Fruit fly (Drosophila melanogaster) whole organism, embryonic: ENCODE measurements around the gene CG5225.

Experiments
- Ada2b ChIP-seq: fragments of 200-800 bp; sonication (Bioruptor generic); IDR thresholded peaks from 2 replicates; pipeline ENCODE4 v1.3.6; 2022; ENCODE audit warnings: missing biosample characterization, missing genetic modification characterization
- Atf6 ChIP-seq: fragments of 200-800 bp; sonication (Bioruptor generic); IDR thresholded peaks from 2 replicates; pipeline ENCODE4 v1.3.6; 2022; ENCODE audit warnings: missing biosample characterization, missing genetic modification characterization
- CG10543 ChIP-seq: fragments of 200-800 bp; sonication (Bioruptor generic); optimal IDR thresholded peaks from 3 replicates; lab custom pipeline; 2017; ENCODE audit warnings: missing biosample characterization, mild to moderate bottlenecking, missing genetic modification characterization, moderate library complexity
- CG11560 ChIP-seq: fragments of 200-800 bp; sonication (Bioruptor generic); IDR thresholded peaks from 3 replicates; pipeline ENCODE4 v1.3.6; 2022; ENCODE audit warnings: missing biosample characterization, missing genetic modification characterization
- CG12391 ChIP-seq: fragments of 200-800 bp; sonication (Bioruptor generic); optimal IDR thresholded peaks from 3 replicates; lab custom pipeline; 2018; ENCODE audit warnings: missing biosample characterization, mild to moderate bottlenecking, missing genetic modification characterization, moderate library complexity
- CG12769 ChIP-seq: fragments of 200-800 bp; sonication (Bioruptor generic); optimal IDR thresholded peaks from 2 replicates; lab custom pipeline; 2019; ENCODE audit warnings: missing biosample characterization, mild to moderate bottlenecking, missing genetic modification characterization, moderate library complexity
- CG12942 ChIP-seq: fragments of 200-800 bp; sonication (Bioruptor generic); optimal IDR thresholded peaks from 3 replicates; lab custom pipeline; 2016; ENCODE audit warnings: missing biosample characterization, missing genetic modification characterization
- CG13424 ChIP-seq: fragments of 200-800 bp; sonication (Bioruptor generic); optimal IDR thresholded peaks from 2 replicates; lab custom pipeline; 2019; ENCODE audit warnings: missing biosample characterization, mild to moderate bottlenecking, missing genetic modification characterization, moderate library complexity
- CG14050 ChIP-seq: fragments of 200-800 bp; sonication (Bioruptor generic); IDR thresholded peaks from 3 replicates; pipeline ENCODE4 v1.3.6; 2022; ENCODE audit warnings: missing biosample characterization, missing genetic modification characterization
- CG14667 ChIP-seq: fragments of 200-800 bp; sonication (Bioruptor generic); IDR thresholded peaks from 2 replicates; pipeline ENCODE4 v1.3.6; 2022; ENCODE audit warnings: missing biosample characterization, missing genetic modification characterization
- CG1647 ChIP-seq: fragments of 200-800 bp; sonication (Bioruptor generic); optimal IDR thresholded peaks from 3 replicates; lab custom pipeline; 2016; ENCODE audit warnings: missing biosample characterization, missing genetic modification characterization
- CG17568 ChIP-seq: fragments of 200-800 bp; sonication (Bioruptor generic); optimal IDR thresholded peaks from 2 replicates; lab custom pipeline; 2018; ENCODE audit warnings: missing biosample characterization, mild to moderate bottlenecking, missing genetic modification characterization, moderate library complexity
- CG2129 ChIP-seq: fragments of 200-800 bp; sonication (Bioruptor generic); IDR thresholded peaks from 2 replicates; pipeline ENCODE4 v1.3.6; 2022; ENCODE audit warnings: missing biosample characterization, missing genetic modification characterization; ENCODE audit not compliant: partially characterized antibody
- CG31388 ChIP-seq: fragments of 200-800 bp; sonication (Bioruptor generic); optimal IDR thresholded peaks from 2 replicates; lab custom pipeline; 2016; ENCODE audit warnings: missing biosample characterization, missing genetic modification characterization
- CG3838 ChIP-seq: fragments of 200-800 bp; sonication (Bioruptor generic); optimal IDR thresholded peaks from 3 replicates; lab custom pipeline; 2016; ENCODE audit warnings: missing biosample characterization, missing genetic modification characterization
- CG4360 ChIP-seq: fragments of 200-800 bp; sonication (Bioruptor generic); IDR thresholded peaks from 2 replicates; pipeline ENCODE4 v1.3.6; 2022; ENCODE audit warnings: missing biosample characterization, missing genetic modification characterization
- CG4424 ChIP-seq: fragments of 200-800 bp; sonication (Bioruptor generic); optimal IDR thresholded peaks from 3 replicates; lab custom pipeline; 2016; ENCODE audit warnings: missing biosample characterization, missing genetic modification characterization
- CG6689 ChIP-seq: fragments of 200-800 bp; sonication (Bioruptor generic); IDR thresholded peaks from 2 replicates; pipeline ENCODE4 v1.3.6; 2022; ENCODE audit warnings: missing biosample characterization, missing genetic modification characterization
- CG6791 ChIP-seq: fragments of 200-800 bp; sonication (Bioruptor generic); IDR thresholded peaks from 3 replicates; pipeline ENCODE4 v1.3.6; 2022; ENCODE audit warnings: missing biosample characterization, missing genetic modification characterization; ENCODE audit not compliant: partially characterized antibody
- CG6813 ChIP-seq: fragments of 200-800 bp; sonication (Bioruptor generic); optimal IDR thresholded peaks from 2 replicates; lab custom pipeline; 2017; ENCODE audit warnings: missing biosample characterization, missing genetic modification characterization, mild to moderate bottlenecking, moderate library complexity, missing genetic modification reagents
- CG7963 ChIP-seq: fragments of 200-800 bp; sonication (Bioruptor generic); IDR thresholded peaks from 3 replicates; pipeline ENCODE4 v1.3.6; 2022; ENCODE audit warnings: missing biosample characterization, missing genetic modification characterization; ENCODE audit not compliant: partially characterized antibody
- CG7987 ChIP-seq: fragments of 200-800 bp; sonication (Bioruptor generic); optimal IDR thresholded peaks from 2 replicates; lab custom pipeline; 2018; ENCODE audit warnings: missing biosample characterization, mild to moderate bottlenecking, missing genetic modification characterization, moderate library complexity
- CG9609 ChIP-seq: fragments of 200-800 bp; sonication (Bioruptor generic); optimal IDR thresholded peaks from 3 replicates; lab custom pipeline; 2016; ENCODE audit warnings: missing biosample characterization, missing genetic modification characterization
- Hr51 ChIP-seq, 2 experiments: fragments of 200-800 bp; sonication (Bioruptor generic); optimal IDR thresholded peaks; 2 replicates in 1 of 2; 3 replicates in 1 of 2; lab custom pipeline; 2016 to 2018; ENCODE audit warnings: missing biosample characterization in 2 of 2, missing genetic modification characterization in 2 of 2, mild to moderate bottlenecking in 1 of 2, moderate library complexity in 1 of 2
- Mad ChIP-seq: fragments of 200-800 bp; sonication (Bioruptor generic); optimal IDR thresholded peaks from 2 replicates; lab custom pipeline; 2016; ENCODE audit warnings: missing biosample characterization, missing genetic modification characterization
- NC2α ChIP-seq: fragments of 200-800 bp; sonication (Bioruptor generic); optimal IDR thresholded peaks from 2 replicates; lab custom pipeline; 2016; ENCODE audit warnings: missing biosample characterization, missing genetic modification characterization
- Six4 ChIP-seq: fragments of 200-800 bp; sonication (Bioruptor generic); optimal IDR thresholded peaks from 2 replicates; lab custom pipeline; 2016; ENCODE audit warnings: missing biosample characterization, missing genetic modification characterization
- Sry-β ChIP-seq: fragments of 200-800 bp; sonication (Bioruptor generic); optimal IDR thresholded peaks from 2 replicates; lab custom pipeline; 2018; ENCODE audit warnings: missing biosample characterization, mild to moderate bottlenecking, missing genetic modification characterization, moderate library complexity
- abd-A ChIP-seq: fragments of 200-800 bp; sonication (Bioruptor generic); optimal IDR thresholded peaks from 3 replicates; lab custom pipeline; 2019; ENCODE audit warnings: missing biosample characterization, mild to moderate bottlenecking, missing genetic modification characterization, moderate library complexity
- al ChIP-seq: fragments of 200-800 bp; sonication (Bioruptor generic); IDR thresholded peaks from 2 replicates; pipeline ENCODE4 v1.3.6; 2022; ENCODE audit warnings: missing biosample characterization, missing genetic modification characterization
- chif ChIP-seq, 2 experiments: fragments of 200-800 bp; sonication (Bioruptor generic); optimal IDR thresholded peaks; 3 replicates each; lab custom pipeline; 2016; ENCODE audit warnings: missing biosample characterization in 2 of 2, missing genetic modification characterization in 2 of 2
- croc ChIP-seq: fragments of 200-800 bp; sonication (Bioruptor generic); conservative IDR thresholded peaks from 3 replicates; pipeline ENCODE4 v1.3.6; 2022; ENCODE audit warnings: missing biosample characterization, missing genetic modification characterization
- crol ChIP-seq: fragments of 200-800 bp; sonication (Bioruptor generic); IDR thresholded peaks from 2 replicates; pipeline ENCODE4 v1.3.6; 2022; ENCODE audit warnings: missing biosample characterization, missing genetic modification characterization
- cwo ChIP-seq: fragments of 200-800 bp; sonication (Bioruptor generic); optimal IDR thresholded peaks from 3 replicates; lab custom pipeline; 2017; ENCODE audit warnings: missing biosample characterization, missing genetic modification characterization, mild to moderate bottlenecking, moderate library complexity, missing genetic modification reagents
- fd3F ChIP-seq: fragments of 200-800 bp; sonication (Bioruptor generic); optimal IDR thresholded peaks from 2 replicates; lab custom pipeline; 2018; ENCODE audit warnings: missing biosample characterization, mild to moderate bottlenecking, missing genetic modification characterization, moderate library complexity
- ftz-f1 ChIP-seq: fragments of 200-800 bp; sonication (Bioruptor generic); optimal IDR thresholded peaks from 2 replicates; lab custom pipeline; 2016; ENCODE audit warnings: missing biosample characterization, missing genetic modification characterization
- gro ChIP-seq: fragments of 200-800 bp; sonication (Bioruptor generic); optimal IDR thresholded peaks from 2 replicates; lab custom pipeline; 2016; ENCODE audit warnings: missing biosample characterization, missing genetic modification characterization
- hb ChIP-seq: fragments of 200-800 bp; sonication (Bioruptor generic); IDR thresholded peaks from 3 replicates; pipeline ENCODE4 v1.3.6; 2022; ENCODE audit warnings: missing biosample characterization, missing genetic modification characterization; ENCODE audit not compliant: partially characterized antibody
- hkb ChIP-seq, 2 experiments: fragments of 200-800 bp in 1 of 2; fragments of >200 bp in 1 of 2; sonication (Bioruptor generic) in 1 of 2; IDR thresholded peaks in 1 of 2; optimal IDR thresholded peaks in 1 of 2; 2 replicates each; pipeline versions ENCODE4 v1.3.6 to Lab custom; 2017 to 2022; ENCODE audit warnings: missing biosample characterization in 1 of 2, missing genetic modification characterization in 1 of 2
- maf-S ChIP-seq: fragments of 200-800 bp; sonication (Bioruptor generic); optimal IDR thresholded peaks from 2 replicates; lab custom pipeline; 2016; ENCODE audit warnings: missing biosample characterization, missing genetic modification characterization
- oc ChIP-seq: fragments of 200-800 bp; sonication (Bioruptor generic); optimal IDR thresholded peaks from 2 replicates; lab custom pipeline; 2018; ENCODE audit warnings: missing biosample characterization, mild to moderate bottlenecking, missing genetic modification characterization, moderate library complexity
- odd ChIP-seq: fragments of 200-800 bp; sonication (Bioruptor generic); optimal IDR thresholded peaks from 2 replicates; lab custom pipeline; 2017; ENCODE audit warnings: missing biosample characterization, mild to moderate bottlenecking, missing genetic modification characterization
- prd ChIP-seq, 3 experiments: fragments of >200 bp in 2 of 3; fragments of 200-800 bp in 1 of 3; sonication (Bioruptor generic) in 1 of 3; optimal IDR thresholded peaks in 2 of 3; IDR thresholded peaks in 1 of 3; 2 replicates in 2 of 3; 3 replicates in 1 of 3; pipeline versions ENCODE4 v1.3.6 to Lab custom; 2017 to 2022; ENCODE audit warnings: missing biosample characterization in 1 of 3, missing genetic modification characterization in 1 of 3
- sd ChIP-seq: fragments of 200-800 bp; sonication (Bioruptor generic); optimal IDR thresholded peaks from 3 replicates; lab custom pipeline; 2018; ENCODE audit warnings: missing biosample characterization, mild to moderate bottlenecking, missing genetic modification characterization, moderate library complexity
- sim ChIP-seq: fragments of 200-800 bp; sonication (Bioruptor generic); IDR thresholded peaks from 2 replicates; pipeline ENCODE4 v1.3.6; 2022; ENCODE audit warnings: missing biosample characterization, missing genetic modification characterization
- so ChIP-seq: fragments of 200-800 bp; sonication (Bioruptor generic); IDR thresholded peaks from 3 replicates; pipeline ENCODE4 v1.3.6; 2022; ENCODE audit warnings: missing biosample characterization, missing genetic modification characterization
- sob ChIP-seq: fragments of 200-800 bp; sonication (Bioruptor generic); IDR thresholded peaks from 2 replicates; pipeline ENCODE4 v1.3.6; 2022; ENCODE audit warnings: missing biosample characterization, missing genetic modification characterization
- tgo ChIP-seq: fragments of 200-800 bp; sonication (Bioruptor generic); IDR thresholded peaks from 3 replicates; pipeline ENCODE4 v1.3.6; 2022; ENCODE audit warnings: missing biosample characterization, missing genetic modification characterization
- trem ChIP-seq: fragments of 200-800 bp; optimal IDR thresholded peaks from 3 replicates; lab custom pipeline; 2019; ENCODE audit warnings: missing biosample characterization, mild to moderate bottlenecking, missing genetic modification characterization, moderate library complexity
- z ChIP-seq: fragments of 200-800 bp; sonication (Bioruptor generic); IDR thresholded peaks from 3 replicates; pipeline ENCODE4 v1.3.6; 2022; ENCODE audit warnings: missing biosample characterization, missing genetic modification characterization

The CG5225 gene

DNA sequence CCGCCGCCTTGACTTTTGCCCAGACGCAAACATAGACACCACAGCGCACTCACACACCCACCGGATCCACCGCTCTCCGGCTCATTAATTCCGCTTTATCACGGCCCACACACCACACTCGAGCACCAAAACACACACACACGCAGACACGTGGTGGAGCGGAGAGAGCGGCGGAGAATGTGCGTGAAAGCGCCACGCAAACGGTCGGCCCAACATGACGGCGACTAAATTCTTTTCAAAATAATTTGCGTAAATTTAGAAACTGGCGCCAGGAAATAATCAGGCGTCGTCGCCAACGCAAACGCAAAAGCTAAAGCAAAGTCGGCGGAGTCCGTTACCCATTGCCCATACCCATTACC is 31.3 kb downstream of the CG5225 start (continued):
- TF ChIP-seq CG12769 (peak; percentile 49), CG4424 (no peak), prd (optimal IDR thresholded peaks at IDR 0.05; lab: Kevin White, UChicago) (no peak), prd (GFP tag; IDR thresholded peaks at IDR 0.05; lab: Robert Waterston, UW) (no peak), CG14050 (GFP tag; lab: Robert Waterston, UW) (no peak), CG3838 (GFP tag; lab: Kevin White, UChicago) (no peak), chif (GFP tag; optimal IDR thresholded peaks at IDR 0.05; lab: Kevin White, UChicago) (no peak), Sry-β (no peak), tgo (no peak), odd (GFP tag; lab: Kevin White, UChicago) (no peak), sd (tag; lab: Kevin White, UChicago) (peak; percentile 91), CG10543 (GFP tag; lab: Kevin White, UChicago) (peak; percentile 37), z (GFP tag; lab: Robert Waterston, UW) (peak; percentile 55; the same call in 1 of the 3 replicates), CG9609 (no peak), CG6791 (GFP tag; lab: Robert Waterston, UW) (no peak), maf-S (GFP tag; lab: Kevin White, UChicago) (no peak), CG1647 (no peak), CG17568 (no peak), Hr51 (GFP tag; optimal IDR thresholded peaks at IDR 0.05; lab: Kevin White, UChicago) (no peak), CG13424 (no peak), trem (tag; lab: Kevin White, UChicago) (no peak), fd3F (GFP tag; lab: Kevin White, UChicago) (no peak), CG11560 (tag; lab: Robert Waterston, UW) (no peak), crol (GFP tag; lab: Robert Waterston, UW) (peak; percentile 63), CG7963 (GFP tag; lab: Robert Waterston, UW) (no peak), Atf6 (peak; percentile 47; the same call in 1 of the 2 replicates), croc (no peak), oc (tag; lab: Kevin White, UChicago) (no peak), sim (no peak), cwo (GFP tag; lab: Kevin White, UChicago) (peak; percentile 6), gro (GFP tag; lab: Kevin White, UChicago) (no peak), CG7987 (no peak), CG12391 (tag; lab: Kevin White, UChicago) (no peak), so (GFP tag; lab: Robert Waterston, UW) (peak; percentile 40; the same call in 1 of the 3 replicates), Six4 (GFP tag; lab: Kevin White, UChicago) (no peak), hb (GFP tag; lab: Robert Waterston, UW) (no peak), CG12942 (GFP tag; lab: Kevin White, UChicago) (no peak), CG6813 (GFP tag; lab: Kevin White, UChicago) (no peak), sob (no peak), al (GFP tag; lab: Robert Waterston, UW) (no peak), ftz-f1 (GFP tag; lab: Kevin White, UChicago) (peak; percentile 53), abd-A (peak; percentile 44), Ada2b (GFP tag; lab: Robert Waterston, UW) (no peak), hkb (optimal IDR thresholded peaks at IDR 0.05; lab: Kevin White, UChicago) (no peak), hkb (GFP tag; IDR thresholded peaks at IDR 0.05; lab: Robert Waterston, UW) (no peak), CG14667 (GFP tag; lab: Robert Waterston, UW) (no peak), CG31388 (GFP tag; lab: Kevin White, UChicago) (no peak), Mad (no peak), CG2129 (GFP tag; lab: Robert Waterston, UW) (no peak), CG4360 (GFP tag; lab: Robert Waterston, UW) (no peak), CG6689 (no peak), NC2α (GFP tag; lab: Kevin White, UChicago) (no peak)
